Fruit fly (Drosophila melanogaster) whole organism, wandering third instar larva: Measurements from ENCODE around the gene Tasp1.

Source experiments
- Abd-B ChIP-seq: fragments of >200 bp; optimal IDR thresholded peaks from 2 replicates; lab custom pipeline; 2017; ENCODE audit warnings: missing biosample characterization, missing genetic modification characterization
- CG32264 ChIP-seq: fragments of 200-800 bp; sonication (Bioruptor generic); optimal IDR thresholded peaks from 2 replicates; lab custom pipeline; 2016; ENCODE audit warnings: missing biosample characterization, missing genetic modification characterization
- CG9705 ChIP-seq: fragments of 200-800 bp; sonication (Bioruptor generic); optimal IDR thresholded peaks from 2 replicates; lab custom pipeline; 2018; ENCODE audit warnings: missing biosample characterization, mild to moderate bottlenecking, missing genetic modification characterization
- CrebA ChIP-seq: fragments of 200-800 bp; sonication (Bioruptor generic); optimal IDR thresholded peaks from 2 replicates; lab custom pipeline; 2016; ENCODE audit warnings: missing biosample characterization, mild to moderate bottlenecking, missing genetic modification characterization, borderline replicate concordance
- Dfd ChIP-seq: fragments of >200 bp; optimal IDR thresholded peaks from 2 replicates; lab custom pipeline; 2017; ENCODE audit warnings: missing biosample characterization, missing genetic modification characterization
- Dif ChIP-seq: fragments of 200-275, 200-300 bp; sonication (Bioruptor generic); optimal IDR thresholded peaks from 2 replicates; lab custom pipeline; 2018; ENCODE audit warnings: missing biosample characterization, missing genetic modification characterization; ENCODE audit not compliant: partially characterized antibody
- GATAd ChIP-seq: sonication (Bioruptor generic); optimal IDR thresholded peaks from 2 replicates; lab custom pipeline; 2016; ENCODE audit warnings: missing biosample characterization, missing genetic modification characterization
- HLH106 ChIP-seq: fragments of 200-800 bp; optimal IDR thresholded peaks from 3 replicates; lab custom pipeline; 2019; ENCODE audit warnings: missing biosample characterization, mild to moderate bottlenecking, missing genetic modification characterization, moderate library complexity
- Hr78 ChIP-seq: fragments of >200 bp; optimal IDR thresholded peaks from 2 replicates; lab custom pipeline; 2017; ENCODE audit warnings: missing biosample characterization, missing genetic modification characterization
- Hr83 ChIP-seq: fragments of 200-300 bp; sonication (Bioruptor generic); optimal IDR thresholded peaks from 2 replicates; lab custom pipeline; 2016; ENCODE audit warnings: missing biosample characterization, mild to moderate bottlenecking, missing genetic modification characterization, moderate library complexity; ENCODE audit not compliant: poor library complexity, severe bottlenecking
- Jra ChIP-seq: sonication (Bioruptor generic); optimal IDR thresholded peaks from 2 replicates; lab custom pipeline; 2016; ENCODE audit warnings: missing biosample characterization, missing genetic modification characterization
- Mio ChIP-seq: sonication (Bioruptor generic); optimal IDR thresholded peaks from 2 replicates; lab custom pipeline; 2016; ENCODE audit warnings: missing biosample characterization, missing genetic modification characterization
- Myc ChIP-seq: fragments of >200 bp; optimal IDR thresholded peaks from 2 replicates; lab custom pipeline; 2017
- OdsH ChIP-seq: fragments of 200-800 bp; sonication (Bioruptor generic); optimal IDR thresholded peaks from 2 replicates; lab custom pipeline; 2016; ENCODE audit warnings: missing biosample characterization, mild to moderate bottlenecking, missing genetic modification characterization
- Rel ChIP-seq, 2 experiments: fragments of 200-800 bp; sonication (Bioruptor generic) in 1 of 2; optimal IDR thresholded peaks; 2 replicates in 1 of 2; 3 replicates in 1 of 2; lab custom pipeline; 2016 to 2019; ENCODE audit warnings: mild to moderate bottlenecking in 2 of 2, missing biosample characterization in 2 of 2, missing genetic modification characterization in 2 of 2, moderate library complexity in 1 of 2
- Vsx2 ChIP-seq: fragments of 200-300, 225-300 bp; sonication (Bioruptor generic); optimal IDR thresholded peaks from 2 replicates; lab custom pipeline; 2018; ENCODE audit warnings: missing biosample characterization, missing genetic modification characterization; ENCODE audit not compliant: partially characterized antibody
- br ChIP-seq: fragments of 200-800 bp; sonication (Bioruptor generic); optimal IDR thresholded peaks from 2 replicates; lab custom pipeline; 2016; ENCODE audit warnings: missing biosample characterization, missing genetic modification characterization
- dmrt93B ChIP-seq: fragments of 200-800 bp; sonication (Bioruptor generic); optimal IDR thresholded peaks from 2 replicates; lab custom pipeline; 2018; ENCODE audit warnings: missing biosample characterization, mild to moderate bottlenecking, missing genetic modification characterization
- dsf ChIP-seq: sonication (Bioruptor generic); optimal IDR thresholded peaks from 2 replicates; lab custom pipeline; 2016; ENCODE audit warnings: missing biosample characterization, missing genetic modification characterization, borderline replicate concordance
- ey ChIP-seq: fragments of 200-800 bp; sonication (Bioruptor generic); optimal IDR thresholded peaks from 2 replicates; lab custom pipeline; 2016; ENCODE audit warnings: missing biosample characterization, missing genetic modification characterization
- foxo ChIP-seq, 2 experiments: fragments of 200-800 bp; sonication (Bioruptor generic); optimal IDR thresholded peaks; 2 replicates in 1 of 2; 3 replicates in 1 of 2; lab custom pipeline; 2016 to 2017; ENCODE audit warnings: missing biosample characterization in 2 of 2, missing genetic modification characterization in 2 of 2
- h ChIP-seq: fragments of 200-800 bp; sonication (Bioruptor generic); optimal IDR thresholded peaks from 3 replicates; lab custom pipeline; 2016; ENCODE audit warnings: missing biosample characterization, mild to moderate bottlenecking, missing genetic modification characterization
- jim ChIP-seq: fragments of 175-275, 200-325 bp; sonication (Bioruptor generic); optimal IDR thresholded peaks from 2 replicates; lab custom pipeline; 2016; ENCODE audit warnings: missing biosample characterization, mild to moderate bottlenecking, missing genetic modification characterization
- lola ChIP-seq: fragments of >200 bp; optimal IDR thresholded peaks from 2 replicates; lab custom pipeline; 2017; ENCODE audit warnings: missing biosample characterization, missing genetic modification characterization
- pan ChIP-seq: fragments of >200 bp; optimal IDR thresholded peaks from 2 replicates; lab custom pipeline; 2017
- psq ChIP-seq: fragments of 200-800 bp; sonication (Bioruptor generic); optimal IDR thresholded peaks from 3 replicates; lab custom pipeline; 2017; ENCODE audit warnings: missing biosample characterization, mild to moderate bottlenecking, missing genetic modification characterization, moderate library complexity
- rgr ChIP-seq: fragments of 200-800 bp; sonication (Bioruptor generic); optimal IDR thresholded peaks from 3 replicates; lab custom pipeline; 2016; ENCODE audit warnings: missing biosample characterization, mild to moderate bottlenecking, missing genetic modification characterization
- sage ChIP-seq: fragments of 200-800 bp; sonication (Bioruptor generic); optimal IDR thresholded peaks from 2 replicates; lab custom pipeline; 2016; ENCODE audit warnings: missing biosample characterization, mild to moderate bottlenecking, missing genetic modification characterization
- sv ChIP-seq: fragments of 200-800 bp; sonication (Bioruptor generic); optimal IDR thresholded peaks from 3 replicates; lab custom pipeline; 2016; ENCODE audit warnings: missing biosample characterization, missing genetic modification characterization
- tai ChIP-seq: sonication (Bioruptor generic); optimal IDR thresholded peaks from 2 replicates; lab custom pipeline; 2016; ENCODE audit warnings: missing biosample characterization, missing genetic modification characterization

The Tasp1 gene

dm6 chr3L:16112069-16112820 lies 24.9 kb upstream of the Tasp1 start, which contains the start of gene Zn72D:
Gene Zn72D (minus strand): TSS chr3L:16112626.
- TF ChIP-seq rgr, result peak; percentile 6
- TF ChIP-seq CrebA, result no peak
- no peak for TF ChIP-seq Vsx2 (GFP tag; lab: Kevin White, UChicago)
- no peak for TF ChIP-seq HLH106 (tag; lab: Kevin White, UChicago)
- no peak for TF ChIP-seq h
- TF ChIP-seq Hr83 (GFP tag; lab: Kevin White, UChicago), result no peak
- no peak for TF ChIP-seq tai (GFP tag; lab: Kevin White, UChicago)

- TF ChIP-seq ey (GFP tag; lab: Kevin White, UChicago), result peak; percentile 92
- peak; percentile 84 for TF ChIP-seq GATAd (GFP tag; lab: Kevin White, UChicago)
- no peak for TF ChIP-seq jim (GFP tag; lab: Kevin White, UChicago)
- peak; percentile 40 for TF ChIP-seq CG32264
- TF ChIP-seq br (GFP tag; lab: Kevin White, UChicago), result peak; percentile 91
- peak; percentile 57 for TF ChIP-seq Myc (lab: Kevin White, UChicago)
- TF ChIP-seq Mio, result peak; percentile 32
- TF ChIP-seq Jra (GFP tag; lab: Kevin White, UChicago), result no peak
- no peak for TF ChIP-seq dsf (GFP tag; lab: Kevin White, UChicago)
- peak; percentile 79 for TF ChIP-seq HLH106 (tag; lab: Kevin White, UChicago)
- TF ChIP-seq lola (GFP tag; lab: Kevin White, UChicago), result no peak
- TF ChIP-seq Rel (GFP tag; optimal IDR thresholded peaks at IDR 0.05; lab: Kevin White, UChicago), result no peak
- TF ChIP-seq Rel (tag; optimal IDR thresholded peaks at IDR 0.05; lab: Kevin White, UChicago), result no peak
- no peak for TF ChIP-seq h
- TF ChIP-seq psq (GFP tag; lab: Kevin White, UChicago), result peak; percentile 74
- TF ChIP-seq foxo (GFP tag; optimal IDR thresholded peaks at IDR 0.05; lab: Kevin White, UChicago), result peak; percentile 66 to 94
- TF ChIP-seq sv (GFP tag; lab: Kevin White, UChicago), result peak; percentile 88
- TF ChIP-seq OdsH (GFP tag; lab: Kevin White, UChicago), result peak; percentile 89
- peak; percentile 70 for TF ChIP-seq Hr83 (GFP tag; lab: Kevin White, UChicago)
Measured at dm6 chr3L:16105528-16105927, 18.2 kb upstream of the Tasp1 start, which contains the start of the genes IntS9 and CG43295. Gene IntS9 (minus strand): TSS chr3L:16105627. Gene CG43295 (plus strand): TSS chr3L:16105852.

- TF ChIP-seq dmrt93B (GFP tag; lab: Kevin White, UChicago), result no peak
- no peak for TF ChIP-seq pan (lab: Kevin White, UChicago)
- no peak for TF ChIP-seq dsf (GFP tag; lab: Kevin White, UChicago)
- TF ChIP-seq Myc (lab: Kevin White, UChicago), result peak; percentile 51
- no peak for TF ChIP-seq CG32264
Measured at dm6 chr3L:16100059-16100458, 12.7 kb upstream of the Tasp1 start, which contains the start of gene IleRS-m. Gene IleRS-m (plus strand): TSS chr3L:16100280.

- no peak for TF ChIP-seq pan (lab: Kevin White, UChicago)
- TF ChIP-seq foxo (GFP tag; optimal IDR thresholded peaks at IDR 0.05; lab: Kevin White, UChicago), result no peak
- TF ChIP-seq OdsH (GFP tag; lab: Kevin White, UChicago), result no peak
- no peak for TF ChIP-seq Abd-B (GFP tag; lab: Kevin White, UChicago)
- no peak for TF ChIP-seq ey (GFP tag; lab: Kevin White, UChicago)
- TF ChIP-seq Jra (GFP tag; lab: Kevin White, UChicago), result no peak
- TF ChIP-seq CG9705 (GFP tag; lab: Kevin White, UChicago), result no peak
- TF ChIP-seq HLH106 (tag; lab: Kevin White, UChicago), result no peak
- TF ChIP-seq Dfd, result no peak
- no peak for TF ChIP-seq Myc (lab: Kevin White, UChicago)
- TF ChIP-seq tai (GFP tag; lab: Kevin White, UChicago), result no peak
- no peak for TF ChIP-seq Rel (GFP tag; optimal IDR thresholded peaks at IDR 0.05; lab: Kevin White, UChicago)
- no peak for TF ChIP-seq Rel (tag; optimal IDR thresholded peaks at IDR 0.05; lab: Kevin White, UChicago)
- no peak for TF ChIP-seq h
- no peak for TF ChIP-seq Hr78
- no peak for TF ChIP-seq GATAd (GFP tag; lab: Kevin White, UChicago)
- no peak for TF ChIP-seq sage (GFP tag; lab: Kevin White, UChicago)
- TF ChIP-seq Vsx2 (GFP tag; lab: Kevin White, UChicago), result no peak
- TF ChIP-seq Dif (GFP tag; lab: Kevin White, UChicago), result no peak
- TF ChIP-seq, all 38 proteins: peak for 0
Measured at dm6 chr3L:16097393-16097884, 10.1 kb upstream of the Tasp1 start, which contains the start of the genes CG13074 and ATPsynbetaL. Gene CG13074 (minus strand): TSS chr3L:16097493. Gene ATPsynbetaL (plus strand): TSS chr3L:16097834.
